Worm (Caenorhabditis elegans) whole organism, L3 larva: Measurements from ENCODE around the gene nlp-3.

Experiments
- R02D3.7 ChIP-seq: fragments of 150-350 bp; optimal IDR thresholded peaks from 2 replicates; lab custom pipeline; 2014; ENCODE audit warnings: missing biosample characterization, missing genetic modification characterization
- ZK546.5 ChIP-seq: sonication (generic microtip); optimal IDR thresholded peaks from 2 replicates; lab custom pipeline; 2017; ENCODE audit warnings: missing biosample characterization, missing genetic modification characterization
- ceh-16 ChIP-seq: sonication (generic microtip); optimal IDR thresholded peaks from 2 replicates; lab custom pipeline; 2017; ENCODE audit warnings: missing biosample characterization, missing genetic modification characterization
- ceh-82 ChIP-seq: fragments of 150-350 bp; optimal IDR thresholded peaks from 2 replicates; lab custom pipeline; 2014; ENCODE audit warnings: missing biosample characterization, missing genetic modification characterization
- ceh-9 ChIP-seq: sonication (generic microtip); optimal IDR thresholded peaks from 2 replicates; lab custom pipeline; 2018; ENCODE audit warnings: missing biosample characterization, missing genetic modification characterization
- daf-12 ChIP-seq: fragments of 150-350 bp; optimal IDR thresholded peaks from 2 replicates; lab custom pipeline; 2014; ENCODE audit warnings: missing biosample characterization, missing genetic modification reagents, missing genetic modification characterization
- egl-27 ChIP-seq: sonication (generic microtip); optimal IDR thresholded peaks from 4 replicates; lab custom pipeline; 2017; ENCODE audit warnings: missing biosample characterization, missing genetic modification reagents, missing genetic modification characterization
- egl-5 ChIP-seq: fragments of 150-350 bp; optimal IDR thresholded peaks from 2 replicates; lab custom pipeline; 2017; ENCODE audit warnings: missing biosample characterization, missing genetic modification reagents, missing genetic modification characterization, inconsistent platforms
- elt-1 ChIP-seq: fragments of 150-350 bp; optimal IDR thresholded peaks from 2 replicates; lab custom pipeline; 2014; ENCODE audit warnings: missing biosample characterization, missing genetic modification characterization
- elt-2 ChIP-seq: sonication (generic microtip); optimal IDR thresholded peaks from 2 replicates; lab custom pipeline; 2016; ENCODE audit warnings: missing genetic modification reagents, mild to moderate bottlenecking, missing genetic modification characterization, missing compliant biosample characterization
- elt-3 ChIP-seq, 3 experiments: fragments of 150-350 bp in 1 of 3; sonication (generic microtip) in 2 of 3; optimal IDR thresholded peaks; 2 replicates in 2 of 3; 4 replicates in 1 of 3; lab custom pipeline; 2014 to 2017; ENCODE audit warnings: missing biosample characterization in 3 of 3, missing genetic modification characterization in 3 of 3
- eor-1 ChIP-seq, 2 experiments: fragments of 150-350 bp; optimal IDR thresholded peaks; 2 replicates each; lab custom pipeline; 2014 to 2018; ENCODE audit warnings: missing biosample characterization in 2 of 2, missing genetic modification characterization in 2 of 2
- fkh-10 ChIP-seq: sonication (generic microtip); optimal IDR thresholded peaks from 2 replicates; lab custom pipeline; 2017; ENCODE audit warnings: missing biosample characterization, missing genetic modification reagents, missing genetic modification characterization
- fkh-2 ChIP-seq: fragments of 150-350 bp; optimal IDR thresholded peaks from 2 replicates; lab custom pipeline; 2014; ENCODE audit warnings: missing biosample characterization, missing genetic modification reagents, missing genetic modification characterization
- fos-1 ChIP-seq: fragments of 150-350 bp; optimal IDR thresholded peaks from 2 replicates; lab custom pipeline; 2014; ENCODE audit warnings: missing biosample characterization, missing genetic modification characterization
- hmg-11 ChIP-seq: sonication (generic microtip); optimal IDR thresholded peaks from 2 replicates; lab custom pipeline; 2016; ENCODE audit warnings: missing genetic modification characterization, missing compliant biosample characterization
- lin-15B ChIP-seq: fragments of 150-350 bp; optimal IDR thresholded peaks from 2 replicates; lab custom pipeline; 2014; ENCODE audit warnings: missing biosample characterization, missing genetic modification characterization
- lin-39 ChIP-seq: fragments of 150-350 bp; optimal IDR thresholded peaks from 2 replicates; lab custom pipeline; 2018; ENCODE audit warnings: missing biosample characterization, missing genetic modification reagents, missing genetic modification characterization
- lsy-12 ChIP-seq: sonication (generic microtip); optimal IDR thresholded peaks from 2 replicates; lab custom pipeline; 2016; ENCODE audit warnings: mild to moderate bottlenecking, missing genetic modification characterization, missing compliant biosample characterization
- mml-1 ChIP-seq: fragments of 150-350 bp; sonication (generic microtip); optimal IDR thresholded peaks from 3 replicates; lab custom pipeline; 2014; ENCODE audit warnings: missing biosample characterization, missing genetic modification characterization
- nfya-1 ChIP-seq: sonication (generic microtip); optimal IDR thresholded peaks from 2 replicates; lab custom pipeline; 2017; ENCODE audit warnings: missing genetic modification characterization, mild to moderate bottlenecking, missing compliant biosample characterization, antibody characterized with exemption, moderate library complexity; ENCODE audit not compliant: insufficient read depth
- nhr-11 ChIP-seq: fragments of 150-350 bp; optimal IDR thresholded peaks from 2 replicates; lab custom pipeline; 2014; ENCODE audit warnings: missing biosample characterization, missing genetic modification characterization
- nhr-12 ChIP-seq: fragments of 150-350 bp; optimal IDR thresholded peaks from 2 replicates; lab custom pipeline; 2014; ENCODE audit warnings: missing biosample characterization, missing genetic modification characterization
- nhr-23 ChIP-seq: fragments of 150-350 bp; optimal IDR thresholded peaks from 2 replicates; lab custom pipeline; 2014; ENCODE audit warnings: missing biosample characterization, missing genetic modification reagents, missing genetic modification characterization
- nhr-237 ChIP-seq: fragments of 150-350 bp; optimal IDR thresholded peaks from 2 replicates; lab custom pipeline; 2014; ENCODE audit warnings: missing biosample characterization, missing genetic modification characterization
- nhr-43 ChIP-seq: sonication (generic microtip); optimal IDR thresholded peaks from 2 replicates; lab custom pipeline; 2016; ENCODE audit warnings: mild to moderate bottlenecking, missing genetic modification characterization, missing compliant biosample characterization; ENCODE audit not compliant: poor library complexity, severe bottlenecking
- nhr-76 ChIP-seq: fragments of 150-350 bp; sonication (generic microtip); optimal IDR thresholded peaks from 5 replicates; lab custom pipeline; 2014; ENCODE audit warnings: missing biosample characterization, missing genetic modification characterization
- nhr-77 ChIP-seq: fragments of 150-350 bp; optimal IDR thresholded peaks from 2 replicates; lab custom pipeline; 2014; ENCODE audit warnings: missing biosample characterization, missing genetic modification characterization
- pha-4 ChIP-seq: fragments of 150-350 bp; optimal IDR thresholded peaks from 2 replicates; lab custom pipeline; 2014; ENCODE audit warnings: missing biosample characterization, missing genetic modification reagents, missing genetic modification characterization
- pqm-1 ChIP-seq: fragments of 150-350 bp; optimal IDR thresholded peaks from 2 replicates; lab custom pipeline; 2017; ENCODE audit warnings: missing biosample characterization, missing genetic modification characterization, inconsistent platforms
- sea-2 ChIP-seq: fragments of 150-350 bp; sonication (generic microtip); optimal IDR thresholded peaks from 4 replicates; lab custom pipeline; 2014; ENCODE audit warnings: missing biosample characterization, missing genetic modification reagents, missing genetic modification characterization
- skn-1 ChIP-seq: fragments of 150-350 bp; optimal IDR thresholded peaks from 2 replicates; lab custom pipeline; 2014; ENCODE audit warnings: missing biosample characterization, missing genetic modification characterization
- snpc-4 ChIP-seq: fragments of 150-350 bp; optimal IDR thresholded peaks from 2 replicates; lab custom pipeline; 2014; ENCODE audit warnings: missing biosample characterization, missing genetic modification characterization
- tbx-2 ChIP-seq: sonication (generic microtip); optimal IDR thresholded peaks from 2 replicates; lab custom pipeline; 2016; ENCODE audit warnings: mild to moderate bottlenecking, missing genetic modification characterization, missing compliant biosample characterization
- unc-39 ChIP-seq: sonication (generic microtip); optimal IDR thresholded peaks from 4 replicates; lab custom pipeline; 2017; ENCODE audit warnings: missing biosample characterization, missing genetic modification characterization
- zag-1 ChIP-seq: fragments of 150-350 bp; optimal IDR thresholded peaks from 2 replicates; lab custom pipeline; 2014; ENCODE audit warnings: missing biosample characterization, missing genetic modification characterization
- ztf-11 ChIP-seq: fragments of 150-350 bp; optimal IDR thresholded peaks from 2 replicates; lab custom pipeline; 2014; ENCODE audit warnings: missing biosample characterization, missing genetic modification characterization

nlp-3 gene

ce11 chrX:13224608-13225007 is 46.4 kb upstream of the nlp-3 start, which contains the start of gene skr-19:
skr-19 (minus strand) TSS chrX:13224708.
- TF ChIP-seq skn-1 (tag; lab: Kevin White, UChicago) = no peak
- TF ChIP-seq lin-39 = no peak
- TF ChIP-seq egl-5 (tag; lab: Kevin White, UChicago) = no peak
- no peak for TF ChIP-seq daf-12
- no peak for TF ChIP-seq unc-39 (tag; lab: Kevin White, UChicago)

ce11 chrX:13223437-13223836 is 45.2 kb upstream of the nlp-3 start, which contains the start of gene skr-20:
skr-20 (minus strand) TSS chrX:13223537.
- TF ChIP-seq nhr-43 = no peak
- TF ChIP-seq nhr-23 (tag; lab: Kevin White, UChicago) = no peak
- TF ChIP-seq zag-1 (tag; lab: Kevin White, UChicago) = no peak
- TF ChIP-seq fkh-2 (tag; lab: Kevin White, UChicago) = no peak
- TF ChIP-seq fkh-10 = no peak
- TF ChIP-seq ceh-82 (tag; lab: Kevin White, UChicago) = no peak
- no peak for TF ChIP-seq nhr-77 (tag; lab: Kevin White, UChicago)
- no peak for TF ChIP-seq lin-39
- no peak for TF ChIP-seq ZK546.5
- TF ChIP-seq eor-1 (tag; optimal IDR thresholded peaks at IDR 0.05; lab: Kevin White, UChicago) = no peak

- TF ChIP-seq hmg-11 (no peak), ZK546.5 (no peak), elt-2 (tag; lab: Kevin White, UChicago) (peak; percentile 31)
- TF ChIP-seq, all 47 proteins: peak for 1
Measured at ce11 chrX:13221357-13221756, 43.1 kb upstream of the nlp-3 start, which contains the start of gene asp-4. asp-4 (minus strand) TSS chrX:13221462.

- TF ChIP-seq nhr-12 (tag; lab: Kevin White, UChicago) (no peak), lin-39 (peak; percentile 24), snpc-4 (tag; lab: Kevin White, UChicago) (peak; percentile 37), lin-15B (tag; lab: Kevin White, UChicago) (no peak), nfya-1 (tag; lab: Kevin White, UChicago) (peak; percentile 20)
Measured at ce11 chrX:13220609-13221008, 42.4 kb upstream of the nlp-3 start.

- TF ChIP-seq ceh-16 (tag; lab: Kevin White, UChicago) (no peak), nhr-76 (tag; lab: Kevin White, UChicago) (no peak), skn-1 (tag; lab: Kevin White, UChicago) (no peak), zag-1 (tag; lab: Kevin White, UChicago) (no peak), ceh-82 (tag; lab: Kevin White, UChicago) (no peak), tbx-2 (tag; lab: Kevin White, UChicago) (no peak), nhr-23 (tag; lab: Kevin White, UChicago) (no peak), nhr-11 (tag; lab: Kevin White, UChicago) (no peak), elt-3 (tag; optimal IDR thresholded peaks at IDR 0.05; lab: Kevin White, UChicago) (no peak), egl-5 (tag; lab: Kevin White, UChicago) (no peak), elt-2 (tag; lab: Kevin White, UChicago) (no peak), pha-4 (tag; lab: Kevin White, UChicago) (no peak), ZK546.5 (no peak), nhr-237 (no peak), nhr-77 (tag; lab: Kevin White, UChicago) (no peak), ztf-11 (tag; lab: Kevin White, UChicago) (no peak)
Measured at ce11 chrX:13217940-13218339, 39.7 kb upstream of the nlp-3 start.

ce11 chrX:13216802-13217201 is 38.6 kb upstream of the nlp-3 start, which contains the start of gene R12H7.4:
R12H7.4 (plus strand) TSS chrX:13217102.
- no peak for TF ChIP-seq egl-27 (tag; lab: Kevin White, UChicago)
- no peak for TF ChIP-seq elt-3 (tag; optimal IDR thresholded peaks at IDR 0.05; lab: Kevin White, UChicago)
- no peak for TF ChIP-seq pqm-1 (tag; lab: Kevin White, UChicago)
- no peak for TF ChIP-seq fos-1 (tag; lab: Kevin White, UChicago)
- no peak for TF ChIP-seq egl-5 (tag; lab: Kevin White, UChicago)
- no peak for TF ChIP-seq ZK546.5
- no peak for TF ChIP-seq ceh-9 (tag; lab: Kevin White, UChicago)
- no peak for TF ChIP-seq zag-1 (tag; lab: Kevin White, UChicago)
- no peak for TF ChIP-seq mml-1 (tag; lab: Kevin White, UChicago)
- TF ChIP-seq daf-12 = no peak
- no peak for TF ChIP-seq elt-1 (tag; lab: Kevin White, UChicago)
- TF ChIP-seq ztf-11 (tag; lab: Kevin White, UChicago) = no peak
- no peak for TF ChIP-seq skn-1 (tag; lab: Kevin White, UChicago)
- no peak for TF ChIP-seq R02D3.7 (tag; lab: Kevin White, UChicago)
- TF ChIP-seq sea-2 (GFP tag; lab: Kevin White, UChicago) = no peak
- TF ChIP-seq lsy-12 (tag; lab: Kevin White, UChicago) = no peak
